Fruit fly (Drosophila melanogaster) whole organism, embryonic: ENCODE measurements around the gene Gyc88E.
A peak's percentile ranks its signal among the peaks of the same experiment; 100 is the strongest.

Experiments
- Atf6 ChIP-seq: fragments of 200-800 bp; sonication (Bioruptor generic); IDR thresholded peaks from 2 replicates; pipeline ENCODE4 v1.3.6; 2022; ENCODE audit warnings: missing biosample characterization, missing genetic modification characterization
- CG12155 ChIP-seq: fragments of 200-800 bp; sonication (Bioruptor generic); optimal IDR thresholded peaks from 3 replicates; lab custom pipeline; 2016; ENCODE audit warnings: missing biosample characterization, missing genetic modification characterization
- CG12236 ChIP-seq: fragments of 200-800 bp; sonication (Bioruptor generic); optimal IDR thresholded peaks from 2 replicates; lab custom pipeline; 2016; ENCODE audit warnings: missing biosample characterization, missing genetic modification characterization
- CG12659 ChIP-seq: fragments of 200-800 bp; sonication (Bioruptor generic); optimal IDR thresholded peaks from 3 replicates; lab custom pipeline; 2017; ENCODE audit warnings: mild to moderate bottlenecking, missing biosample characterization, missing genetic modification reagents, missing genetic modification characterization
- CG15269 ChIP-seq: fragments of 200-800 bp; sonication (Bioruptor generic); optimal IDR thresholded peaks from 2 replicates; lab custom pipeline; 2018; ENCODE audit warnings: missing biosample characterization, mild to moderate bottlenecking, missing genetic modification characterization, moderate library complexity
- CG15479 ChIP-seq: fragments of 200-800 bp; sonication (Bioruptor generic); optimal IDR thresholded peaks from 3 replicates; lab custom pipeline; 2019; ENCODE audit warnings: missing biosample characterization, mild to moderate bottlenecking, missing genetic modification characterization, moderate library complexity
- CG1602 ChIP-seq: fragments of 200-800 bp; sonication (Bioruptor generic); optimal IDR thresholded peaks from 3 replicates; lab custom pipeline; 2016; ENCODE audit warnings: missing biosample characterization, missing genetic modification characterization
- CG16813 ChIP-seq: fragments of 200-800 bp; sonication (Bioruptor generic); IDR thresholded peaks from 3 replicates; pipeline ENCODE4 v1.3.6; 2022; ENCODE audit warnings: missing biosample characterization, missing genetic modification characterization; ENCODE audit not compliant: partially characterized antibody
- CG17361 ChIP-seq: fragments of 200-800 bp; sonication (Bioruptor generic); IDR thresholded peaks from 3 replicates; pipeline ENCODE4 v1.3.6; 2022; ENCODE audit warnings: missing biosample characterization, missing genetic modification characterization
- CG17568 ChIP-seq: fragments of 200-800 bp; sonication (Bioruptor generic); optimal IDR thresholded peaks from 2 replicates; lab custom pipeline; 2018; ENCODE audit warnings: missing biosample characterization, mild to moderate bottlenecking, missing genetic modification characterization, moderate library complexity
- CG2199 ChIP-seq: fragments of 200-800 bp; sonication (Bioruptor generic); IDR thresholded peaks from 3 replicates; pipeline ENCODE4 v1.3.6; 2022; ENCODE audit warnings: missing biosample characterization, missing genetic modification characterization
- CG31224 ChIP-seq: fragments of 200-800 bp; sonication (Bioruptor generic); IDR thresholded peaks from 2 replicates; pipeline ENCODE4 v1.3.6; 2022; ENCODE audit warnings: missing biosample characterization, missing genetic modification characterization
- CG3995 ChIP-seq: fragments of 200-800 bp; sonication (Bioruptor generic); optimal IDR thresholded peaks from 3 replicates; lab custom pipeline; 2016; ENCODE audit warnings: missing biosample characterization, missing genetic modification characterization
- CG42726 ChIP-seq: fragments of 200-800 bp; sonication (Bioruptor generic); IDR thresholded peaks from 2 replicates; pipeline ENCODE4 v1.3.6; 2022; ENCODE audit warnings: missing biosample characterization, missing genetic modification characterization; ENCODE audit not compliant: partially characterized antibody
- CG4730 ChIP-seq: fragments of 200-800 bp; sonication (Bioruptor generic); IDR thresholded peaks from 2 replicates; pipeline ENCODE4 v1.3.6; 2022; ENCODE audit warnings: missing biosample characterization, missing genetic modification characterization
- CG6683 ChIP-seq: fragments of 200-800 bp; sonication (Bioruptor generic); optimal IDR thresholded peaks from 2 replicates; lab custom pipeline; 2017; ENCODE audit warnings: missing biosample characterization, mild to moderate bottlenecking, missing genetic modification characterization, missing genetic modification reagents
- CG7786 ChIP-seq: fragments of 200-800 bp; sonication (Bioruptor generic); optimal IDR thresholded peaks from 2 replicates; lab custom pipeline; 2016; ENCODE audit warnings: missing biosample characterization, missing genetic modification characterization
- CG8924 ChIP-seq: fragments of 200-800 bp; optimal IDR thresholded peaks from 3 replicates; lab custom pipeline; 2019; ENCODE audit warnings: missing biosample characterization, mild to moderate bottlenecking, missing genetic modification characterization, moderate library complexity
- Drgx ChIP-seq: fragments of 200-800 bp; sonication (Bioruptor generic); IDR thresholded peaks from 2 replicates; pipeline ENCODE4 v1.3.6; 2022; ENCODE audit warnings: missing biosample characterization, missing genetic modification characterization
- Fer2 ChIP-seq: fragments of 200-800 bp; sonication (Bioruptor generic); optimal IDR thresholded peaks from 2 replicates; lab custom pipeline; 2018; ENCODE audit warnings: missing biosample characterization, mild to moderate bottlenecking, missing genetic modification characterization, moderate library complexity
- Hr39 ChIP-seq: fragments of >200 bp; optimal IDR thresholded peaks from 2 replicates; lab custom pipeline; 2017
- Jarid2 ChIP-seq: fragments of 200-800 bp; sonication (Bioruptor generic); optimal IDR thresholded peaks from 3 replicates; lab custom pipeline; 2017; ENCODE audit warnings: mild to moderate bottlenecking, missing biosample characterization, missing genetic modification reagents, missing genetic modification characterization
- Mad ChIP-seq: fragments of 200-800 bp; sonication (Bioruptor generic); optimal IDR thresholded peaks from 2 replicates; lab custom pipeline; 2016; ENCODE audit warnings: missing biosample characterization, missing genetic modification characterization
- Meics ChIP-seq: fragments of 200-800 bp; sonication (Bioruptor generic); optimal IDR thresholded peaks from 2 replicates; lab custom pipeline; 2017; ENCODE audit warnings: missing biosample characterization, mild to moderate bottlenecking, missing genetic modification characterization
- Neu2 ChIP-seq: fragments of 200-800 bp; sonication (Bioruptor generic); optimal IDR thresholded peaks from 3 replicates; lab custom pipeline; 2016; ENCODE audit warnings: missing biosample characterization, missing genetic modification characterization, borderline replicate concordance
- Sin3A ChIP-seq: fragments of >200 bp; optimal IDR thresholded peaks from 2 replicates; lab custom pipeline; 2018
- Sry-β ChIP-seq: fragments of 200-800 bp; sonication (Bioruptor generic); optimal IDR thresholded peaks from 2 replicates; lab custom pipeline; 2018; ENCODE audit warnings: missing biosample characterization, mild to moderate bottlenecking, missing genetic modification characterization, moderate library complexity
- az2 ChIP-seq: fragments of 200-800 bp; sonication (Bioruptor generic); optimal IDR thresholded peaks from 3 replicates; lab custom pipeline; 2016; ENCODE audit warnings: missing biosample characterization, missing genetic modification characterization
- bcd ChIP-seq: fragments of 200-800 bp; sonication (Bioruptor generic); optimal IDR thresholded peaks from 2 replicates; lab custom pipeline; 2017; ENCODE audit warnings: missing biosample characterization, mild to moderate bottlenecking, missing genetic modification characterization
- cad ChIP-seq: fragments of >200 bp; optimal IDR thresholded peaks from 2 replicates; lab custom pipeline; 2017; ENCODE audit warnings: missing biosample characterization, missing genetic modification characterization
- cas ChIP-seq: fragments of 200-800 bp; sonication (Bioruptor generic); IDR thresholded peaks from 2 replicates; pipeline ENCODE4 v1.3.6; 2022; ENCODE audit warnings: missing biosample characterization, missing genetic modification characterization
- cg ChIP-seq: fragments of 200-800 bp; sonication (Bioruptor generic); optimal IDR thresholded peaks from 3 replicates; lab custom pipeline; 2019; ENCODE audit warnings: missing biosample characterization, mild to moderate bottlenecking, missing genetic modification characterization, moderate library complexity
- crc ChIP-seq: fragments of 200-800 bp; sonication (Bioruptor generic); optimal IDR thresholded peaks from 2 replicates; lab custom pipeline; 2016; ENCODE audit warnings: missing biosample characterization, missing genetic modification characterization
- danr ChIP-seq: fragments of 200-800 bp; sonication (Bioruptor generic); IDR thresholded peaks from 2 replicates; pipeline ENCODE4 v1.3.6; 2022; ENCODE audit warnings: missing biosample characterization, missing genetic modification characterization
- en ChIP-seq: fragments of 200-800 bp; sonication (Bioruptor generic); optimal IDR thresholded peaks from 2 replicates; lab custom pipeline; 2016; ENCODE audit warnings: missing biosample characterization, missing genetic modification characterization
- hbn ChIP-seq: fragments of 200-800 bp; sonication (Bioruptor generic); IDR thresholded peaks from 2 replicates; pipeline ENCODE4 v1.3.6; 2022; ENCODE audit warnings: missing biosample characterization, missing genetic modification characterization; ENCODE audit not compliant: partially characterized antibody
- inv ChIP-seq: fragments of 200-800 bp; sonication (Bioruptor generic); IDR thresholded peaks from 2 replicates; pipeline ENCODE4 v1.3.6; 2022; ENCODE audit warnings: missing biosample characterization, missing genetic modification characterization; ENCODE audit not compliant: partially characterized antibody
- lilli ChIP-seq: fragments of 200-800 bp; sonication (Bioruptor generic); optimal IDR thresholded peaks from 3 replicates; lab custom pipeline; 2016; ENCODE audit warnings: missing biosample characterization, missing genetic modification characterization
- nerfin-1 ChIP-seq: fragments of 200-800 bp; sonication (Bioruptor generic); optimal IDR thresholded peaks from 3 replicates; lab custom pipeline; 2019; ENCODE audit warnings: missing biosample characterization, mild to moderate bottlenecking, missing genetic modification characterization, moderate library complexity
- nerfin-2 ChIP-seq: fragments of 200-800 bp; sonication (Bioruptor generic); IDR thresholded peaks from 2 replicates; pipeline ENCODE4 v1.3.6; 2022; ENCODE audit warnings: missing biosample characterization, missing genetic modification characterization; ENCODE audit not compliant: partially characterized antibody
- pb ChIP-seq: fragments of 200-800 bp; sonication (Bioruptor generic); optimal IDR thresholded peaks from 3 replicates; lab custom pipeline; 2016; ENCODE audit warnings: missing biosample characterization, missing genetic modification characterization
- pho ChIP-seq: fragments of 200-800 bp; sonication (Bioruptor generic); optimal IDR thresholded peaks from 2 replicates; lab custom pipeline; 2016; ENCODE audit warnings: missing biosample characterization, missing genetic modification characterization
- pros ChIP-seq: fragments of 200-800 bp; sonication (Bioruptor generic); optimal IDR thresholded peaks from 3 replicates; lab custom pipeline; 2019; ENCODE audit warnings: missing biosample characterization, mild to moderate bottlenecking, missing genetic modification characterization, moderate library complexity
- salm ChIP-seq: fragments of 200-800 bp; sonication (Bioruptor generic); optimal IDR thresholded peaks from 2 replicates; lab custom pipeline; 2018; ENCODE audit warnings: missing biosample characterization, mild to moderate bottlenecking, missing genetic modification characterization
- sens ChIP-seq: fragments of 200-800 bp; sonication (Bioruptor generic); peaks from one replicate; lab custom pipeline; 2016; ENCODE audit warnings: missing biosample characterization, missing genetic modification characterization
- slp2 ChIP-seq: fragments of 200-800 bp; sonication (Bioruptor generic); optimal IDR thresholded peaks from 2 replicates; lab custom pipeline; 2016; ENCODE audit warnings: missing biosample characterization, missing genetic modification characterization
- tup ChIP-seq: fragments of 200-800 bp; sonication (Bioruptor generic); optimal IDR thresholded peaks from 2 replicates; lab custom pipeline; 2016; ENCODE audit warnings: missing biosample characterization, mild to moderate bottlenecking, missing genetic modification characterization, moderate library complexity
- unpg ChIP-seq: fragments of 200-800 bp; sonication (Bioruptor generic); optimal IDR thresholded peaks from 3 replicates; lab custom pipeline; 2018; ENCODE audit warnings: missing biosample characterization, mild to moderate bottlenecking, missing genetic modification characterization, moderate library complexity
- z ChIP-seq: fragments of 200-800 bp; sonication (Bioruptor generic); IDR thresholded peaks from 3 replicates; pipeline ENCODE4 v1.3.6; 2022; ENCODE audit warnings: missing biosample characterization, missing genetic modification characterization
- zen ChIP-seq: fragments of 200-800 bp; sonication (Bioruptor generic); optimal IDR thresholded peaks from 3 replicates; lab custom pipeline; 2018; ENCODE audit warnings: missing biosample characterization, mild to moderate bottlenecking, missing genetic modification characterization, moderate library complexity

The Gyc88E gene

DNA sequence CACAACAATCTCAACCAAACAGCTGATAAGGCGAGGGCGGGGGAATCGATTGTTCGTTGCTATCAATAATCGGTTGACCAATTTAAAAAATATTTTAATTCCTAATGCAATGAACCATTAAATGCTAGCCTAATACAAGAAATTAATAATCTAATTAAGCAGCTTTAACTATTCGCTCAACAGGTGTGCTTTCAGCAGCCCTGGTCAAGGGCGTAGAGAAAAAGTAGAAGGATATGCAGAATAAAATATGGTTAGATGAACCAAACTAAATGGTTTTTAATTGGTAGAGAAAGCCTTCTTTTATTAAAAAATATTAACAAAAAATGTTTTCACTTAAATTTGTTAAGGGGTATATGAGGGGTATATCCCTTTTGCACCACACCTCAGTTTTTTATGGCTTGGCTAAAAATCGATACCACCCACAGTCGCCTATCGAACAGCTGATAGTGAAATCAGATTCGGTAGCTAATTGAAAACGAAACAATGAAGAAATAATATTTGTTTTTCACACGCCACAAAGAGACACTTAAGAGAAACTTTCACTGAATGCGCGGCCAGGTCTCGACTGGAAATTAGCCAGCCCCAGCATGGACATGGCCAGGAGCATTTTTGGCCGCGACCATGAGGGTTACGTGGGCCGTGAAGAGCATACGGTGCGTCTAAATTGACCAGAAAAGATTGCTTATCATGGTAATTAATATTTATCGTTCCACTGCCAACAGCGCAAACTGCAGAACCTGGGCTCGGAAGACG lies 68.8 kb downstream of the Gyc88E start, which contains the start of the genes SIDL and CG12241 (continued):
- TF ChIP-seq CG12659 (GFP tag; lab: Kevin White, UChicago) (peak; percentile 69), CG12155 (GFP tag; lab: Kevin White, UChicago) (peak; percentile 60), Sry-β (GFP tag; lab: Kevin White, UChicago) (no peak), CG16813 (GFP tag; lab: Robert Waterston, UW) (peak; percentile 16; the same call in 1 of the 3 replicates), Neu2 (peak; percentile 21), crc (GFP tag; lab: Kevin White, UChicago) (peak; percentile 67), CG2199 (GFP tag; lab: Robert Waterston, UW) (peak; percentile 81), CG4730 (GFP tag; lab: Robert Waterston, UW) (peak; percentile 92), CG15479 (GFP tag; lab: Kevin White, UChicago) (peak; percentile 25), Jarid2 (GFP tag; lab: Kevin White, UChicago) (no peak), bcd (peak; percentile 87), cas (GFP tag; lab: Robert Waterston, UW) (peak; percentile 82), CG6683 (GFP tag; lab: Kevin White, UChicago) (peak; percentile 57), inv (GFP tag; lab: Robert Waterston, UW) (no peak), pho (GFP tag; lab: Kevin White, UChicago) (peak; percentile 79), en (GFP tag; lab: Kevin White, UChicago) (no peak), Drgx (peak; percentile 96), CG1602 (peak; percentile 45), lilli (GFP tag; lab: Kevin White, UChicago) (peak; percentile 87), cad (no peak), salm (tag; lab: Kevin White, UChicago) (peak; percentile 23), Fer2 (tag; lab: Kevin White, UChicago) (peak; percentile 62), hbn (GFP tag; lab: Robert Waterston, UW) (no peak; the same call in none of the 2 replicates), az2 (GFP tag; lab: Kevin White, UChicago) (peak; percentile 61), CG31224 (GFP tag; lab: Robert Waterston, UW) (peak; percentile 87), CG15269 (tag; lab: Kevin White, UChicago) (no peak), z (GFP tag; lab: Robert Waterston, UW) (no peak), danr (peak; percentile 87), pb (GFP tag; lab: Kevin White, UChicago) (peak; percentile 73), tup (GFP tag; lab: Kevin White, UChicago) (no peak), Sin3A (no peak), CG12236 (GFP tag; lab: Kevin White, UChicago) (no peak), nerfin-2 (no peak), CG17568 (GFP tag; lab: Kevin White, UChicago) (no peak), sens (peak; percentile 98), CG42726 (GFP tag; lab: Robert Waterston, UW) (no peak), CG17361 (GFP tag; lab: Robert Waterston, UW) (peak; percentile 93), slp2 (GFP tag; lab: Kevin White, UChicago) (peak; percentile 45), pros (no peak), cg (GFP tag; lab: Kevin White, UChicago) (no peak), unpg (GFP tag; lab: Kevin White, UChicago) (peak; percentile 66), CG3995 (GFP tag; lab: Kevin White, UChicago) (peak; percentile 58), CG7786 (GFP tag; lab: Kevin White, UChicago) (peak; percentile 15), Mad (GFP tag; lab: Kevin White, UChicago) (no peak), Atf6 (GFP tag; lab: Robert Waterston, UW) (peak; percentile 58), zen (tag; lab: Kevin White, UChicago) (peak; percentile 72), nerfin-1 (peak; percentile 57), Hr39 (no peak), CG8924 (peak; percentile 79), Meics (GFP tag; lab: Kevin White, UChicago) (peak; percentile 90)
